Worm (Caenorhabditis elegans): ENCODE results near the gene srxa-14.

srxa-14 gene

ce11 chrV:20689481-20690039, 50.2 kb downstream of the srxa-14 start, which contains the start of gene F53F8.3:
TSS of gene F53F8.3 (minus strand) at chrV:20689531.
- no peak for TF ChIP-seq nhr-84 (tag; optimal IDR thresholded peaks at IDR 0.05)
- TF ChIP-seq C34B4.2 (tag; optimal IDR thresholded peaks at IDR 0.05) = no peak
- no peak for TF ChIP-seq zip-4 (GFP tag; optimal IDR thresholded peaks at IDR 0.05)
- no peak for TF ChIP-seq nhr-28 (tag; optimal IDR thresholded peaks at IDR 0.05)
- TF ChIP-seq lsy-2 (tag; optimal IDR thresholded peaks at IDR 0.05) = no peak

Measured in whole organism, L1 larva.